Worm (Caenorhabditis elegans) whole organism, mixed stage, embryonic: ENCODE data around the gene nlp-35.

Experiments
- M03D4.4 ChIP-seq: sonication (generic microtip); optimal IDR thresholded peaks from 2 replicates; lab custom pipeline; 2017; ENCODE audit warnings: mild to moderate bottlenecking, missing genetic modification characterization, missing compliant biosample characterization
- bed-3 ChIP-seq: fragments of 200-800 bp; sonication (Bioruptor generic); optimal IDR thresholded peaks from 3 replicates; lab custom pipeline; 2018; ENCODE audit warnings: mild to moderate bottlenecking, missing genetic modification characterization, moderate library complexity, missing compliant biosample characterization
- blmp-1 ChIP-seq: fragments of 150-350 bp; optimal IDR thresholded peaks from 2 replicates; lab custom pipeline; 2014; ENCODE audit warnings: missing biosample characterization, missing genetic modification characterization
- ceh-39 ChIP-seq: fragments of 150-350 bp; optimal IDR thresholded peaks from 2 replicates; lab custom pipeline; 2014; ENCODE audit warnings: missing biosample characterization, missing genetic modification characterization
- ceh-43 ChIP-seq: fragments of 200-800 bp; sonication (Bioruptor generic); optimal IDR thresholded peaks from 2 replicates; lab custom pipeline; 2018; ENCODE audit warnings: mild to moderate bottlenecking, missing genetic modification characterization, moderate library complexity, missing compliant biosample characterization
- ceh-83 ChIP-seq: fragments of 200-800 bp; sonication (Bioruptor generic); optimal IDR thresholded peaks from 2 replicates; lab custom pipeline; 2018; ENCODE audit warnings: mild to moderate bottlenecking, missing genetic modification characterization, missing compliant biosample characterization
- cnd-1 ChIP-seq: fragments of 200-800 bp; sonication (Bioruptor generic); optimal IDR thresholded peaks from 2 replicates; lab custom pipeline; 2018; ENCODE audit warnings: mild to moderate bottlenecking, missing genetic modification characterization, missing compliant biosample characterization
- drap-1 ChIP-seq: fragments of 200-800 bp; sonication (Bioruptor generic); optimal IDR thresholded peaks from 3 replicates; lab custom pipeline; 2018; ENCODE audit warnings: mild to moderate bottlenecking, missing genetic modification characterization, missing compliant biosample characterization
- elt-1 ChIP-seq: sonication (generic microtip); optimal IDR thresholded peaks from 2 replicates; lab custom pipeline; 2017; ENCODE audit warnings: missing genetic modification characterization, mild to moderate bottlenecking, missing compliant biosample characterization, antibody characterized with exemption, moderate library complexity, borderline replicate concordance; ENCODE audit not compliant: insufficient read depth
- flh-1 ChIP-seq: fragments of 200-800 bp; sonication (Bioruptor generic); optimal IDR thresholded peaks from 2 replicates; lab custom pipeline; 2018; ENCODE audit warnings: mild to moderate bottlenecking, missing genetic modification characterization, moderate library complexity, missing compliant biosample characterization
- ham-2 ChIP-seq: fragments of 200-800 bp; sonication (Bioruptor generic); optimal IDR thresholded peaks from 2 replicates; lab custom pipeline; 2018; ENCODE audit warnings: mild to moderate bottlenecking, missing genetic modification characterization, missing compliant biosample characterization
- hlh-1 ChIP-seq: fragments of 150-350 bp; optimal IDR thresholded peaks from 2 replicates; lab custom pipeline; 2014; ENCODE audit warnings: missing biosample characterization, missing genetic modification reagents, missing genetic modification characterization
- lin-13 ChIP-seq: fragments of 150-350 bp; optimal IDR thresholded peaks from 2 replicates; lab custom pipeline; 2014; ENCODE audit warnings: missing biosample characterization, missing genetic modification characterization
- lin-32 ChIP-seq: fragments of 200-800 bp; sonication (Bioruptor generic); optimal IDR thresholded peaks from 2 replicates; lab custom pipeline; 2018; ENCODE audit warnings: mild to moderate bottlenecking, missing genetic modification characterization, missing compliant biosample characterization
- lsy-2 ChIP-seq: fragments of 150-350 bp; optimal IDR thresholded peaks from 2 replicates; lab custom pipeline; 2014; ENCODE audit warnings: missing biosample characterization, missing genetic modification characterization
- mab-5 ChIP-seq: fragments of 150-350 bp; optimal IDR thresholded peaks from 2 replicates; lab custom pipeline; 2014; ENCODE audit warnings: missing biosample characterization, missing genetic modification characterization
- mep-1 ChIP-seq: fragments of 150-350 bp; optimal IDR thresholded peaks from 2 replicates; lab custom pipeline; 2017; ENCODE audit warnings: missing biosample characterization, missing genetic modification reagents, missing genetic modification characterization, inconsistent platforms
- mls-2 ChIP-seq: sonication (generic microtip); optimal IDR thresholded peaks from 2 replicates; lab custom pipeline; 2016; ENCODE audit warnings: mild to moderate bottlenecking, missing genetic modification characterization, moderate library complexity, missing compliant biosample characterization
- nhr-12 ChIP-seq: fragments of 150-350 bp; optimal IDR thresholded peaks from 2 replicates; lab custom pipeline; 2014; ENCODE audit warnings: missing biosample characterization, missing genetic modification characterization
- nhr-237 ChIP-seq: fragments of 150-350 bp; optimal IDR thresholded peaks from 2 replicates; lab custom pipeline; 2014; ENCODE audit warnings: missing biosample characterization, missing genetic modification characterization
- pha-4 ChIP-seq: fragments of 150-350 bp; optimal IDR thresholded peaks from 2 replicates; lab custom pipeline; 2018; ENCODE audit warnings: missing biosample characterization, missing genetic modification reagents, missing genetic modification characterization
- sem-2 ChIP-seq: fragments of 200-800 bp; sonication (Bioruptor generic); optimal IDR thresholded peaks from 2 replicates; lab custom pipeline; 2018; ENCODE audit warnings: mild to moderate bottlenecking, missing genetic modification characterization, missing compliant biosample characterization
- snpc-4 ChIP-seq: fragments of 150-350 bp; optimal IDR thresholded peaks from 2 replicates; lab custom pipeline; 2014; ENCODE audit warnings: missing biosample characterization, missing genetic modification characterization
- tbx-8 ChIP-seq: fragments of 200-800 bp; sonication (Bioruptor generic); optimal IDR thresholded peaks from 2 replicates; lab custom pipeline; 2018; ENCODE audit warnings: mild to moderate bottlenecking, missing genetic modification characterization, moderate library complexity, missing compliant biosample characterization
- unc-120 ChIP-seq: sonication (generic microtip); optimal IDR thresholded peaks from 2 replicates; lab custom pipeline; 2017; ENCODE audit warnings: missing genetic modification characterization, missing compliant biosample characterization; ENCODE audit not compliant: poor library complexity, severe bottlenecking
- unc-39 ChIP-seq: fragments of 150-350 bp; optimal IDR thresholded peaks from 2 replicates; lab custom pipeline; 2014; ENCODE audit warnings: missing biosample characterization, missing genetic modification characterization
- unc-62 ChIP-seq: fragments of 150-350 bp; optimal IDR thresholded peaks from 2 replicates; lab custom pipeline; 2014; ENCODE audit warnings: missing biosample characterization, missing genetic modification reagents, missing genetic modification characterization
- zip-8 ChIP-seq: fragments of 150-350 bp; optimal IDR thresholded peaks from 2 replicates; lab custom pipeline; 2014; ENCODE audit warnings: missing biosample characterization, missing genetic modification characterization
- ztf-11 ChIP-seq: fragments of 150-350 bp; optimal IDR thresholded peaks from 2 replicates; lab custom pipeline; 2014; ENCODE audit warnings: missing biosample characterization, missing genetic modification characterization

Gene nlp-35

ce11 chrIV:9510439-9510838 is 8.3 kb downstream of the nlp-35 start, which contains the start of gene C33A12.4:
Gene C33A12.4 (minus strand): TSS chrIV:9510569.
- TF ChIP-seq blmp-1 (tag; lab: Kevin White, UChicago), result no peak
- no peak for TF ChIP-seq ham-2 (GFP tag; lab: Kevin White, UChicago)
- no peak for TF ChIP-seq lin-13 (tag; lab: Kevin White, UChicago)
- no peak for TF ChIP-seq unc-62 (GFP tag; lab: Kevin White, UChicago)
- no peak for TF ChIP-seq drap-1 (GFP tag; lab: Kevin White, UChicago)
- no peak for TF ChIP-seq ceh-83 (GFP tag; lab: Kevin White, UChicago)
- TF ChIP-seq nhr-12 (tag; lab: Kevin White, UChicago), result no peak
- no peak for TF ChIP-seq mab-5 (tag; lab: Kevin White, UChicago)
- no peak for TF ChIP-seq zip-8
- TF ChIP-seq ztf-11 (tag; lab: Kevin White, UChicago), result no peak
- no peak for TF ChIP-seq pha-4 (tag; lab: Kevin White, UChicago)
- no peak for TF ChIP-seq hlh-1
- no peak for TF ChIP-seq snpc-4 (tag; lab: Kevin White, UChicago)
- no peak for TF ChIP-seq lsy-2 (tag; lab: Kevin White, UChicago)
- TF ChIP-seq bed-3, result no peak

- TF ChIP-seq snpc-4 (tag; lab: Kevin White, UChicago) (no peak), nhr-237 (tag; lab: Kevin White, UChicago) (no peak), bed-3 (no peak), ztf-11 (tag; lab: Kevin White, UChicago) (no peak), unc-120 (tag; lab: Kevin White, UChicago) (no peak), unc-39 (tag; lab: Kevin White, UChicago) (no peak), lin-32 (GFP tag; lab: Kevin White, UChicago) (no peak)
These were observed 10.1 kb downstream of the nlp-35 start, which contains the start of gene ethe-1 for ce11 chrIV:9508612-9509011. Gene ethe-1 (minus strand): TSS chrIV:9508761.

- TF ChIP-seq hlh-1 (no peak), tbx-8 (GFP tag; lab: Kevin White, UChicago) (no peak), elt-1 (no peak), mep-1 (tag; lab: Kevin White, UChicago) (no peak), zip-8 (no peak), flh-1 (GFP tag; lab: Kevin White, UChicago) (no peak), ceh-39 (tag; lab: Kevin White, UChicago) (no peak), nhr-12 (tag; lab: Kevin White, UChicago) (no peak), drap-1 (GFP tag; lab: Kevin White, UChicago) (no peak), mab-5 (tag; lab: Kevin White, UChicago) (no peak), unc-39 (tag; lab: Kevin White, UChicago) (no peak), pha-4 (tag; lab: Kevin White, UChicago) (no peak), M03D4.4 (tag; lab: Kevin White, UChicago) (no peak), lin-13 (tag; lab: Kevin White, UChicago) (no peak), lsy-2 (tag; lab: Kevin White, UChicago) (no peak), cnd-1 (no peak)
These were observed 12.5 kb downstream of the nlp-35 start, which contains the start of gene ttr-9 for ce11 chrIV:9506251-9506650. Gene ttr-9 (minus strand): TSS chrIV:9506351.

- TF ChIP-seq ceh-39 (tag; lab: Kevin White, UChicago), result no peak
- no peak for TF ChIP-seq pha-4 (tag; lab: Kevin White, UChicago)
- no peak for TF ChIP-seq snpc-4 (tag; lab: Kevin White, UChicago)
- no peak for TF ChIP-seq mls-2
- no peak for TF ChIP-seq nhr-12 (tag; lab: Kevin White, UChicago)
- TF ChIP-seq, all 35 proteins: peak for 0
These were observed 18.6 kb downstream of the nlp-35 start, which contains the start of gene ugt-21 for ce11 chrIV:9500100-9500499. Gene ugt-21 (plus strand): TSS chrIV:9500311.

ce11 chrIV:9499636-9500035 is 19.1 kb downstream of the nlp-35 start:
- no peak for TF ChIP-seq lin-32 (GFP tag; lab: Kevin White, UChicago)
- TF ChIP-seq ceh-83 (GFP tag; lab: Kevin White, UChicago), result no peak
- TF ChIP-seq sem-2, result no peak
- TF ChIP-seq zip-8, result no peak
- no peak for TF ChIP-seq unc-39 (tag; lab: Kevin White, UChicago)
- no peak for TF ChIP-seq tbx-8 (GFP tag; lab: Kevin White, UChicago)
- TF ChIP-seq blmp-1 (tag; lab: Kevin White, UChicago), result no peak
- TF ChIP-seq mab-5 (tag; lab: Kevin White, UChicago), result no peak
- no peak for TF ChIP-seq ceh-43 (GFP tag; lab: Kevin White, UChicago)
